Worm (Caenorhabditis elegans) whole organism, young adult: ENCODE results near the gene timm-17B.2.

Experiments used
- T26A5.8 ChIP-seq: sonication (generic microtip); optimal IDR thresholded peaks from 2 replicates; lab custom pipeline; 2016; ENCODE audit warnings: missing genetic modification characterization, missing compliant biosample characterization
- Y95B8A.8 ChIP-seq: fragments of 200-800 bp; sonication (Bioruptor generic); IDR thresholded peaks from 2 replicates; pipeline ENCODE4 v1.3.6; 2022; ENCODE audit warnings: missing genetic modification reagents, missing genetic modification characterization, missing compliant biosample characterization
- ZK185.1 ChIP-seq: sonication (generic microtip); optimal IDR thresholded peaks from 2 replicates; lab custom pipeline; 2016; ENCODE audit warnings: mild to moderate bottlenecking, missing genetic modification characterization, missing compliant biosample characterization; ENCODE audit not compliant: poor library complexity, severe bottlenecking
- akir-1 ChIP-seq: fragments of 200-800 bp; sonication (Bioruptor generic); optimal IDR thresholded peaks from 2 replicates; lab custom pipeline; 2018; ENCODE audit warnings: mild to moderate bottlenecking, missing genetic modification characterization, moderate library complexity, missing compliant biosample characterization
- ama-1 ChIP-seq, 3 experiments: fragments of 150-350 bp in 1 of 3; sonication (generic microtip) in 2 of 3; optimal IDR thresholded peaks; 2 replicates each; lab custom pipeline; 2014 to 2018; ENCODE audit warnings: missing biosample characterization in 2 of 3, missing genetic modification characterization in 2 of 3, missing genetic modification reagents in 2 of 3
- attf-5 ChIP-seq: fragments of 200-800 bp; sonication (Bioruptor generic); optimal IDR thresholded peaks from 2 replicates; lab custom pipeline; 2018; ENCODE audit warnings: mild to moderate bottlenecking, missing genetic modification characterization, missing compliant biosample characterization
- ccch-3 ChIP-seq: fragments of 200-800 bp; sonication (Bioruptor generic); optimal IDR thresholded peaks from 2 replicates; lab custom pipeline; 2018; ENCODE audit warnings: mild to moderate bottlenecking, missing genetic modification characterization, missing compliant biosample characterization
- cebp-1 ChIP-seq, 2 experiments: fragments of 200-800 bp in 1 of 2; sonication (Bioruptor generic) in 1 of 2; sonication (generic microtip) in 1 of 2; IDR thresholded peaks in 1 of 2; optimal IDR thresholded peaks in 1 of 2; 2 replicates each; pipeline versions ENCODE4 v1.3.6 to Lab custom; 2017 to 2022; ENCODE audit warnings: missing compliant biosample characterization in 2 of 2, missing genetic modification characterization in 2 of 2, mild to moderate bottlenecking in 1 of 2, missing genetic modification reagents in 1 of 2, moderate library complexity in 1 of 2
- cebp-2 ChIP-seq: fragments of 200-800 bp; sonication (Bioruptor generic); IDR thresholded peaks from 2 replicates; pipeline ENCODE4 v1.3.6; 2022; ENCODE audit warnings: missing genetic modification characterization, missing compliant biosample characterization
- ceh-58 ChIP-seq: fragments of 200-800 bp; sonication (Bioruptor generic); IDR thresholded peaks from 2 replicates; pipeline ENCODE4 v1.3.6; 2022; ENCODE audit warnings: missing genetic modification characterization, missing compliant biosample characterization
- ceh-91 ChIP-seq: fragments of 200-800 bp; sonication (Bioruptor generic); IDR thresholded peaks from 2 replicates; pipeline ENCODE4 v1.3.6; 2022; ENCODE audit warnings: missing genetic modification reagents, missing genetic modification characterization, missing compliant biosample characterization
- dox-1 ChIP-seq: fragments of 200-800 bp; sonication (Bioruptor generic); IDR thresholded peaks from 2 replicates; pipeline ENCODE4 v1.3.6; 2022; ENCODE audit warnings: missing genetic modification reagents, missing genetic modification characterization, missing compliant biosample characterization
- egl-18 ChIP-seq: fragments of 200-800 bp; sonication (Bioruptor generic); IDR thresholded peaks from 2 replicates; pipeline ENCODE4 v1.3.6; 2022; ENCODE audit warnings: missing genetic modification reagents, missing genetic modification characterization, missing compliant biosample characterization
- egl-44 ChIP-seq: fragments of 200-800 bp; sonication (Bioruptor generic); IDR thresholded peaks from 2 replicates; pipeline ENCODE4 v1.3.6; 2022; ENCODE audit warnings: missing genetic modification reagents, missing genetic modification characterization, missing compliant biosample characterization
- gei-17 ChIP-seq: fragments of 200-800 bp; sonication (Bioruptor generic); optimal IDR thresholded peaks from 2 replicates; lab custom pipeline; 2018; ENCODE audit warnings: mild to moderate bottlenecking, missing genetic modification characterization, missing compliant biosample characterization
- hlh-12 ChIP-seq: sonication (generic microtip); optimal IDR thresholded peaks from 2 replicates; lab custom pipeline; 2016; ENCODE audit warnings: missing genetic modification characterization, missing compliant biosample characterization
- let-607 ChIP-seq, 2 experiments: fragments of 200-800 bp in 1 of 2; sonication (Bioruptor generic) in 1 of 2; sonication (generic microtip) in 1 of 2; optimal IDR thresholded peaks; 2 replicates each; lab custom pipeline; 2016 to 2018; ENCODE audit warnings: mild to moderate bottlenecking in 2 of 2, missing compliant biosample characterization in 2 of 2, missing genetic modification characterization in 2 of 2, moderate library complexity in 2 of 2, missing genotype in 1 of 2
- lin-26 ChIP-seq: fragments of 200-800 bp; sonication (Bioruptor generic); IDR thresholded peaks from 2 replicates; pipeline ENCODE4 v1.3.6; 2022; ENCODE audit warnings: missing genetic modification reagents, missing genetic modification characterization, missing compliant biosample characterization
- lin-35 ChIP-seq, 3 experiments: fragments of 150-350 bp in 2 of 3; sonication (generic microtip) in 1 of 3; optimal IDR thresholded peaks; 2 replicates each; lab custom pipeline; 2014 to 2018; ENCODE audit warnings: missing biosample characterization in 3 of 3, missing genetic modification characterization in 3 of 3, missing genetic modification reagents in 3 of 3
- lir-1 ChIP-seq: fragments of 200-800 bp; sonication (Bioruptor generic); conservative IDR thresholded peaks from 2 replicates; pipeline ENCODE4 v1.3.6; 2022; ENCODE audit warnings: missing genetic modification reagents, missing genetic modification characterization, missing compliant biosample characterization
- madf-10 ChIP-seq: sonication (generic microtip); optimal IDR thresholded peaks from 2 replicates; lab custom pipeline; 2016; ENCODE audit warnings: mild to moderate bottlenecking, missing genetic modification characterization, missing compliant biosample characterization
- mxl-1 ChIP-seq: sonication (generic microtip); optimal IDR thresholded peaks from 2 replicates; lab custom pipeline; 2016; ENCODE audit warnings: missing genetic modification characterization, missing compliant biosample characterization
- nhr-120 ChIP-seq: fragments of 200-800 bp; sonication (Bioruptor generic); IDR thresholded peaks from 2 replicates; pipeline ENCODE4 v1.3.6; 2022; ENCODE audit warnings: missing genetic modification characterization, missing compliant biosample characterization
- nhr-80 ChIP-seq: sonication (generic microtip); optimal IDR thresholded peaks from 2 replicates; lab custom pipeline; 2016; ENCODE audit warnings: missing genetic modification characterization, missing compliant biosample characterization
- rec-8 ChIP-seq, 2 experiments: sonication (generic microtip); optimal IDR thresholded peaks; 2 replicates each; lab custom pipeline; 2016; ENCODE audit warnings: mild to moderate bottlenecking in 2 of 2, missing genetic modification characterization in 2 of 2, missing genetic modification reagents in 2 of 2, missing genotype in 2 of 2, missing biosample characterization in 1 of 2, missing compliant biosample characterization in 1 of 2, moderate library complexity in 1 of 2
- snpc-3.4 ChIP-seq: sonication (generic microtip); optimal IDR thresholded peaks from 2 replicates; lab custom pipeline; 2017; ENCODE audit warnings: missing genetic modification characterization, mild to moderate bottlenecking, missing compliant biosample characterization, antibody characterized with exemption, moderate library complexity, missing genotype, missing genetic modification reagents
- snpc-4 ChIP-seq, 5 experiments: fragments of 150-350 bp in 1 of 5; sonication (generic microtip) in 4 of 5; optimal IDR thresholded peaks; 2 replicates each; lab custom pipeline; 2014 to 2018; ENCODE audit warnings: missing genetic modification characterization in 5 of 5, missing biosample characterization in 3 of 5, antibody characterized with exemption in 2 of 5, mild to moderate bottlenecking in 2 of 5, missing compliant biosample characterization in 2 of 5, missing genotype in 2 of 5, moderate library complexity in 2 of 5, missing genetic modification reagents in 1 of 5
- tbp1 ChIP-seq: fragments of 200-800 bp; sonication (Bioruptor generic); optimal IDR thresholded peaks from 2 replicates; lab custom pipeline; 2018; ENCODE audit warnings: mild to moderate bottlenecking, missing genetic modification characterization, missing compliant biosample characterization
- unc-130 ChIP-seq: sonication (generic microtip); optimal IDR thresholded peaks from 2 replicates; lab custom pipeline; 2016; ENCODE audit warnings: missing genetic modification reagents, missing genetic modification characterization, missing compliant biosample characterization
- ztf-18 ChIP-seq: sonication (generic microtip); optimal IDR thresholded peaks from 2 replicates; lab custom pipeline; 2016; ENCODE audit warnings: missing genotype, mild to moderate bottlenecking, missing genetic modification characterization, missing compliant biosample characterization

timm-17B.2 gene

DNA sequence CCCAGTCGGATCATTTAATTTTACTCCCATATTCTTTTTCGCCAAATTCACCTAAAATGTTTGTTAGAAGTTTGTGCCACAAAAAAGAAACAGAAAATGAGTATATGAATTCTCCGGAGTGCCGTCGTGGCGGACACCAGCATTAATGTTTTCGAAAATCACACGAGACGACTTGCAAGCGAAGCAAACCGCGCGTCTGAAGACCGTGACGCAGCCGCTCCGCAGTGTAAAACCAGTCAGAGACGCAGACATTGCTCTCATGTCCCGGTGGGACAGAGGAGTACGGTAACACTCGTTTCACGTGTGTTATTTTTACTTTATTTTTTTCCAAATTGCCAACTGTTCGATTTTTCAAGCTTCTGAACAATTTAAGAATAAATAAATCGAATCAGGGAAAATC lies 36.3 kb downstream of the timm-17B.2 start, which contains the start of the genes T26A8.4 and pdtf-1 (continued):
- peak; percentile 69 for TF ChIP-seq madf-10 (tag; lab: Kevin White, UChicago)
- peak; percentile 74 for TF ChIP-seq tbp1 (GFP tag; lab: Kevin White, UChicago)
- peak in 2 of 3 experiments; percentile 45 to 76 for TF ChIP-seq lin-35 (GFP tag; optimal IDR thresholded peaks at IDR 0.05; lab: Kevin White, UChicago)
- peak; percentile 60 for TF ChIP-seq snpc-4 (GFP tag; optimal IDR thresholded peaks at IDR 0.05; lab: Kevin White, UChicago)
- TF ChIP-seq snpc-4 (tag; optimal IDR thresholded peaks at IDR 0.05; lab: Kevin White, UChicago) = peak; percentile 81 to 93 (median 88)
- TF ChIP-seq ama-1 (optimal IDR thresholded peaks at IDR 0.05; lab: Kevin White, UChicago) = peak; percentile 68
- no peak for TF ChIP-seq ama-1 (GFP tag; optimal IDR thresholded peaks at IDR 0.05; lab: Kevin White, UChicago)
- TF ChIP-seq akir-1 (GFP tag; lab: Kevin White, UChicago) = no peak
- TF ChIP-seq hlh-12 (tag; lab: Kevin White, UChicago) = no peak
- peak; percentile 80 for TF ChIP-seq egl-44
- TF ChIP-seq lir-1 (GFP tag; lab: Robert Waterston, UW) = peak; percentile 86
- no peak for TF ChIP-seq T26A5.8
- peak; percentile 89 for TF ChIP-seq ZK185.1 (tag; lab: Kevin White, UChicago)
- peak; percentile 68; the same call in 1 of the 2 replicates for TF ChIP-seq Y95B8A.8
- 0 out of 2 replicates have a peak, but pooled peaks have one; percentile 34 for TF ChIP-seq lin-26 (GFP tag; lab: Robert Waterston, UW)
- TF ChIP-seq unc-130 = peak; percentile 78
- no peak for TF ChIP-seq egl-18 (GFP tag; lab: Robert Waterston, UW)
- no peak for TF ChIP-seq gei-17 (GFP tag; lab: Kevin White, UChicago)
- TF ChIP-seq rec-8 (tag; optimal IDR thresholded peaks at IDR 0.05; lab: Kevin White, UChicago) = no peak
- TF ChIP-seq ztf-18 (tag; lab: Kevin White, UChicago) = peak; percentile 17
- TF ChIP-seq ceh-58 (GFP tag; lab: Robert Waterston, UW) = no peak
- no peak for TF ChIP-seq mxl-1 (tag; lab: Kevin White, UChicago)
- TF ChIP-seq dox-1 (GFP tag; lab: Robert Waterston, UW) = peak; percentile 92
- peak; percentile 89 for TF ChIP-seq ceh-91 (GFP tag; lab: Robert Waterston, UW)
- peak; percentile 12 for TF ChIP-seq nhr-80 (tag; lab: Kevin White, UChicago)
- peak; percentile 72; the same call in 1 of the 2 replicates for TF ChIP-seq cebp-1 (GFP tag; IDR thresholded peaks at IDR 0.05; lab: Robert Waterston, UW)
- TF ChIP-seq cebp-1 (tag; optimal IDR thresholded peaks at IDR 0.05; lab: Kevin White, UChicago) = peak; percentile 78
- no peak for TF ChIP-seq ccch-3 (GFP tag; lab: Kevin White, UChicago)
- peak; percentile 46 for TF ChIP-seq snpc-3.4 (tag; lab: Kevin White, UChicago)
- TF ChIP-seq attf-5 = peak; percentile 72

DNA sequence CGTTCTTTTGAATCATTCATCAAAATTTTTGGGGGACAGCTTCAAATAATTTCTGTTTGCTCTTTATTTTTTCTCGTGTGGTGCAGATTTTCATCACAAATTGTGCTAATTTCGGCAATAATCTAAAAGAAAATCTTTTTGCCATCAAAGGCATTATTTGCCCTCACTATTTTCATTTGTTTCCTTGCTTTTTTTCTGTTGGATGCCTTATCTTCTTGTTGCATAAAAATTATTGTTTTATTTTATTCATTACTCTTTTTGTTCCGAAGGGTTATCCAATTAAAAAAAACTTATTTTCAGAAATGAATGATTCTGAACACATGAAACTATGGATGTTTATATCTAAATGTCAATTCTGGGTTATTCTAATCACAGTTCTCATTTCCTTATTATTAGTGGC lies 50.5 kb downstream of the timm-17B.2 start, which contains the start of gene T01B11.1:
TSS of gene T01B11.1 (plus strand) at position 301 of the 400 bp plus-strand sequence.
- TF ChIP-seq egl-18 (GFP tag; lab: Robert Waterston, UW) (no peak), nhr-120 (GFP tag; lab: Robert Waterston, UW) (no peak), akir-1 (GFP tag; lab: Kevin White, UChicago) (no peak), cebp-2 (no peak), let-607 (tag; optimal IDR thresholded peaks at IDR 0.05; lab: Kevin White, UChicago) (no peak)
